Fruit fly (Drosophila melanogaster) whole organism, wandering third instar larva: Measurements from ENCODE around the gene SelR.

ENCODE experiments used
- GATAd ChIP-seq: sonication (Bioruptor generic); optimal IDR thresholded peaks from 2 replicates; lab custom pipeline; 2016; ENCODE audit warnings: missing biosample characterization, missing genetic modification characterization
- OdsH ChIP-seq: fragments of 200-800 bp; sonication (Bioruptor generic); optimal IDR thresholded peaks from 2 replicates; lab custom pipeline; 2016; ENCODE audit warnings: missing biosample characterization, mild to moderate bottlenecking, missing genetic modification characterization
- Rel ChIP-seq, 2 experiments: fragments of 200-800 bp; sonication (Bioruptor generic) in 1 of 2; optimal IDR thresholded peaks; 2 replicates in 1 of 2; 3 replicates in 1 of 2; lab custom pipeline; 2016 to 2019; ENCODE audit warnings: mild to moderate bottlenecking in 2 of 2, missing biosample characterization in 2 of 2, missing genetic modification characterization in 2 of 2, moderate library complexity in 1 of 2
- brk ChIP-seq: fragments of 200-800 bp; sonication (Bioruptor generic); optimal IDR thresholded peaks from 2 replicates; lab custom pipeline; 2016; ENCODE audit warnings: missing biosample characterization, mild to moderate bottlenecking, missing genetic modification characterization
- pan ChIP-seq: fragments of >200 bp; optimal IDR thresholded peaks from 2 replicates; lab custom pipeline; 2017
- sage ChIP-seq: fragments of 200-800 bp; sonication (Bioruptor generic); optimal IDR thresholded peaks from 2 replicates; lab custom pipeline; 2016; ENCODE audit warnings: missing biosample characterization, mild to moderate bottlenecking, missing genetic modification characterization
- usp ChIP-seq: fragments of >200 bp; optimal IDR thresholded peaks from 2 replicates; lab custom pipeline; 2017; ENCODE audit warnings: missing biosample characterization, missing genetic modification characterization

DNA sequence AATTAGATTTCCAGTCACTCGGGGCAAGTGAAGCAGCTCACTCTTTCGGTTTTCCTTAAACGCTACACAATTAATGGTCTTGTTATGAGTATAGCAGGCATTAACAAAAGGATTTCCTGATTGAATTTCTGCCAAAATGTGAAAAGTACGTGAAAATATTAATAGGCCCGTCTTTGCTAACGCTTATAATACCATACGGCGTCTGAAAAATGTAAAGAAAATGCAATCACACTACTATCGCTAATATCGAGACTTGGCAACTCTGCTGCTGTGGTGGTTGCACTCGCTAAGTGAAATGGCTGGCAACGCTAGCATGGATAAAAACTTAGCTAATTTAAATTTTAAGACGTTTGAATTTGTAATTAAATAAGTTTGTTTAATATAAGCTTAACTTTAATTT lies 24.9 kb upstream of the SelR start, which contains the start of gene CG6621:
- TF ChIP-seq pan (lab: Kevin White, UChicago) = no peak
- no peak for TF ChIP-seq OdsH (GFP tag; lab: Kevin White, UChicago)
- no peak for TF ChIP-seq sage
- TF ChIP-seq GATAd (GFP tag; lab: Kevin White, UChicago) = no peak
- TF ChIP-seq Rel (GFP tag; optimal IDR thresholded peaks at IDR 0.05; lab: Kevin White, UChicago) = no peak
- peak; percentile 63 for TF ChIP-seq Rel (tag; optimal IDR thresholded peaks at IDR 0.05; lab: Kevin White, UChicago)
- TF ChIP-seq brk (GFP tag; lab: Kevin White, UChicago) = no peak
- no peak for TF ChIP-seq usp (GFP tag; lab: Kevin White, UChicago)
